Worm (Caenorhabditis elegans) whole organism, L4 larva: ENCODE data around the gene C25A8.5.

Experiments
- D1046.2 ChIP-seq: fragments of 200-800 bp; sonication (Bioruptor generic); IDR thresholded peaks from 2 replicates; pipeline ENCODE4 v1.3.6; 2022; ENCODE audit warnings: missing genetic modification characterization, missing compliant biosample characterization
- F26F4.8 ChIP-seq: fragments of 200-800 bp; sonication (Bioruptor generic); conservative IDR thresholded peaks from 2 replicates; pipeline ENCODE4 v1.3.6; 2022; ENCODE audit warnings: missing genetic modification characterization, missing compliant biosample characterization
- F49E8.2 ChIP-seq: sonication (generic microtip); optimal IDR thresholded peaks from 2 replicates; lab custom pipeline; 2016; ENCODE audit warnings: missing compliant biosample characterization, mild to moderate bottlenecking, missing genetic modification characterization, borderline replicate concordance
- T20F7.1 ChIP-seq: fragments of 200-800 bp; sonication (Bioruptor generic); optimal IDR thresholded peaks from 2 replicates; lab custom pipeline; 2018; ENCODE audit warnings: mild to moderate bottlenecking, missing genetic modification characterization, missing compliant biosample characterization
- Y48G9A.11 ChIP-seq: fragments of 200-800 bp; sonication (Bioruptor generic); IDR thresholded peaks from 2 replicates; pipeline ENCODE4 v1.3.6; 2022; ENCODE audit warnings: missing genetic modification reagents, missing genetic modification characterization, missing compliant biosample characterization
- ZK337.2 ChIP-seq: fragments of 200-800 bp; sonication (Bioruptor generic); IDR thresholded peaks from 2 replicates; pipeline ENCODE4 v1.3.6; 2022; ENCODE audit warnings: missing genetic modification reagents, missing genetic modification characterization, missing compliant biosample characterization
- arid-1 ChIP-seq: fragments of 200-800 bp; sonication (Bioruptor generic); conservative IDR thresholded peaks from 2 replicates; pipeline ENCODE4 v1.3.6; 2022; ENCODE audit warnings: missing genetic modification reagents, missing genetic modification characterization, missing compliant biosample characterization
- attf-4 ChIP-seq: sonication (generic microtip); optimal IDR thresholded peaks from 3 replicates; lab custom pipeline; 2017; ENCODE audit warnings: missing biosample characterization, missing genetic modification characterization
- ceh-44 ChIP-seq: fragments of 200-800 bp; sonication (Bioruptor generic); IDR thresholded peaks from 2 replicates; pipeline ENCODE4 v1.3.6; 2022; ENCODE audit warnings: missing genetic modification reagents, missing genetic modification characterization, missing compliant biosample characterization
- ceh-82 ChIP-seq: sonication (generic microtip); optimal IDR thresholded peaks from 2 replicates; lab custom pipeline; 2017; ENCODE audit warnings: missing biosample characterization, missing genetic modification characterization
- ces-1 ChIP-seq: fragments of 150-350 bp; sonication (generic microtip); optimal IDR thresholded peaks from 4 replicates; lab custom pipeline; 2014; ENCODE audit warnings: missing biosample characterization, missing genetic modification reagents, missing genetic modification characterization
- ctbp-1 ChIP-seq: fragments of 200-800 bp; sonication (Bioruptor generic); IDR thresholded peaks from 2 replicates; pipeline ENCODE4 v1.3.6; 2022; ENCODE audit warnings: missing genetic modification reagents, missing genetic modification characterization, missing compliant biosample characterization
- daf-12 ChIP-seq: fragments of 150-350 bp; optimal IDR thresholded peaks from 2 replicates; lab custom pipeline; 2014; ENCODE audit warnings: missing biosample characterization, missing genetic modification reagents, missing genetic modification characterization
- duxl-1 ChIP-seq: sonication (generic microtip); optimal IDR thresholded peaks from 2 replicates; lab custom pipeline; 2016; ENCODE audit warnings: mild to moderate bottlenecking, missing genetic modification characterization, moderate library complexity, missing compliant biosample characterization; ENCODE audit not compliant: poor library complexity
- hmg-1.1 ChIP-seq: fragments of 200-800 bp; sonication (Bioruptor generic); IDR thresholded peaks from 2 replicates; pipeline ENCODE4 v1.3.6; 2022; ENCODE audit warnings: missing genetic modification reagents, missing genetic modification characterization, missing compliant biosample characterization
- lir-3 ChIP-seq: sonication (generic microtip); optimal IDR thresholded peaks from 2 replicates; lab custom pipeline; 2016; ENCODE audit warnings: mild to moderate bottlenecking, missing genetic modification characterization, missing compliant biosample characterization
- lsy-2 ChIP-seq, 2 experiments: fragments of 150-350 bp in 1 of 2; sonication (generic microtip) in 1 of 2; optimal IDR thresholded peaks; 2 replicates each; lab custom pipeline; 2014 to 2017; ENCODE audit warnings: missing biosample characterization in 2 of 2, missing genetic modification characterization in 2 of 2
- madf-9 ChIP-seq: fragments of 200-800 bp; sonication (Bioruptor generic); conservative IDR thresholded peaks from 2 replicates; pipeline ENCODE4 v1.3.6; 2022; ENCODE audit warnings: missing genetic modification reagents, missing genetic modification characterization, missing compliant biosample characterization
- mdl-1 ChIP-seq, 2 experiments: fragments of 150-350 bp in 1 of 2; sonication (generic microtip) in 1 of 2; optimal IDR thresholded peaks; 2 replicates each; lab custom pipeline; 2014 to 2017; ENCODE audit warnings: missing biosample characterization in 2 of 2, missing genetic modification characterization in 2 of 2
- mep-1 ChIP-seq: fragments of 150-350 bp; sonication (generic microtip); optimal IDR thresholded peaks from 3 replicates; lab custom pipeline; 2014; ENCODE audit warnings: missing biosample characterization, missing genetic modification characterization
- mxl-3 ChIP-seq: fragments of 200-800 bp; sonication (Bioruptor generic); optimal IDR thresholded peaks from 2 replicates; lab custom pipeline; 2018; ENCODE audit warnings: mild to moderate bottlenecking, missing genetic modification characterization, missing compliant biosample characterization
- nhr-41 ChIP-seq: fragments of 200-800 bp; sonication (Bioruptor generic); IDR thresholded peaks from 2 replicates; pipeline ENCODE4 v1.3.6; 2022; ENCODE audit warnings: missing genetic modification reagents, missing genetic modification characterization, missing compliant biosample characterization
- nhr-6 ChIP-seq: fragments of 150-350 bp; optimal IDR thresholded peaks from 2 replicates; lab custom pipeline; 2014; ENCODE audit warnings: missing biosample characterization, missing genetic modification characterization
- nhr-76 ChIP-seq: fragments of 150-350 bp; optimal IDR thresholded peaks from 2 replicates; lab custom pipeline; 2014; ENCODE audit warnings: missing biosample characterization, missing genetic modification characterization
- nhr-77 ChIP-seq: fragments of 150-350 bp; optimal IDR thresholded peaks from 2 replicates; lab custom pipeline; 2014; ENCODE audit warnings: missing biosample characterization, missing genetic modification characterization
- pha-4 ChIP-seq, 2 experiments: fragments of 150-350 bp in 1 of 2; fragments of 200-800 bp in 1 of 2; sonication (Bioruptor generic) in 1 of 2; IDR thresholded peaks in 1 of 2; optimal IDR thresholded peaks in 1 of 2; 2 replicates each; pipeline versions ENCODE4 v1.3.6 to Lab custom; 2014 to 2022; ENCODE audit warnings: missing genetic modification characterization in 2 of 2, missing genetic modification reagents in 2 of 2, missing biosample characterization in 1 of 2, missing compliant biosample characterization in 1 of 2
- sdz-12 ChIP-seq: fragments of 200-800 bp; sonication (Bioruptor generic); optimal IDR thresholded peaks from 2 replicates; lab custom pipeline; 2018; ENCODE audit warnings: mild to moderate bottlenecking, missing genetic modification characterization, missing compliant biosample characterization
- set-16 ChIP-seq: fragments of 200-800 bp; sonication (Bioruptor generic); IDR thresholded peaks from 2 replicates; pipeline ENCODE4 v1.3.6; 2022; ENCODE audit warnings: missing genetic modification reagents, missing genetic modification characterization, missing compliant biosample characterization
- snpc-1.2 ChIP-seq: fragments of 200-800 bp; sonication (Bioruptor generic); IDR thresholded peaks from 2 replicates; pipeline ENCODE4 v1.3.6; 2022; ENCODE audit warnings: missing genetic modification reagents, missing genetic modification characterization, missing compliant biosample characterization
- spr-3 ChIP-seq: fragments of 200-800 bp; sonication (Bioruptor generic); optimal IDR thresholded peaks from 2 replicates; lab custom pipeline; 2018; ENCODE audit warnings: mild to moderate bottlenecking, missing genetic modification characterization, missing compliant biosample characterization
- unc-130 ChIP-seq: sonication (generic microtip); optimal IDR thresholded peaks from 2 replicates; lab custom pipeline; 2016; ENCODE audit warnings: missing genetic modification reagents, missing genetic modification characterization, missing compliant biosample characterization
- unc-62 ChIP-seq, 3 experiments: fragments of 150-350 bp in 1 of 3; sonication (generic microtip); optimal IDR thresholded peaks in 2 of 3; peaks in 1 of 3; 1 replicate in 1 of 3; 2 replicates in 2 of 3; lab custom pipeline; 2014 to 2017; ENCODE audit warnings: missing biosample characterization in 3 of 3, missing genetic modification characterization in 3 of 3, missing genetic modification reagents in 3 of 3, missing genotype in 1 of 3
- vab-7 ChIP-seq: fragments of 200-800 bp; sonication (Bioruptor generic); IDR thresholded peaks from 2 replicates; pipeline ENCODE4 v1.3.6; 2022; ENCODE audit warnings: missing genetic modification reagents, missing genetic modification characterization, missing compliant biosample characterization
- zfp-2 ChIP-seq: sonication (generic microtip); optimal IDR thresholded peaks from 2 replicates; lab custom pipeline; 2016; ENCODE audit warnings: mild to moderate bottlenecking, missing genetic modification characterization, missing compliant biosample characterization
- zip-11 ChIP-seq: fragments of 200-800 bp; sonication (Bioruptor generic); IDR thresholded peaks from 2 replicates; pipeline ENCODE4 v1.3.6; 2022; ENCODE audit warnings: missing genetic modification characterization, missing compliant biosample characterization
- ztf-7 ChIP-seq: fragments of 150-350 bp; optimal IDR thresholded peaks from 2 replicates; lab custom pipeline; 2014; ENCODE audit warnings: missing biosample characterization, missing genetic modification characterization

Gene C25A8.5

DNA sequence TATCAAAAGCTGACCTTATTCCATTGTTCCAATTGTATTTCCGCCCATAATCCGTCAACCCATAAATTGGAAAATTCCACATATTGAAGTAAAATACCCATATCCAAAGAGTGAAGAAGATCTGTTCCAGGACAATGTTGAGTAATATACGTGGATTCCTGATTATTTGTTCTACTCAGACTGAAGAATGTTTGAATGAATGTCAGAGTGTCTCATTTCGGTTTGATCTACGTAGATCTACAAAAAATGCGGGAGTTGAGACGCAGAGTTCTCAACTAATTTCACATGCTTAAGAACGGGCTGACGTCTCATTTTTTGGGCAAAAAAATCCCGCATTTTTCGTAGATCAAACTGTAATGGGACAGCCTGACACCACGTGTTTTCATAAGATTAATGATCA lies 26.9 kb upstream of the C25A8.5 start, which contains the start of gene nhr-249:
Gene nhr-249, minus strand, starts transcription at position 101 of the 400 bp plus-strand sequence.
- TF ChIP-seq pha-4 (GFP tag; IDR thresholded peaks at IDR 0.05; lab: Robert Waterston, UW): no peak
- no peak for TF ChIP-seq pha-4 (tag; optimal IDR thresholded peaks at IDR 0.05; lab: Kevin White, UChicago)
- no peak for TF ChIP-seq nhr-6 (tag; lab: Kevin White, UChicago)
- no peak for TF ChIP-seq T20F7.1 (GFP tag; lab: Kevin White, UChicago)
- no peak for TF ChIP-seq attf-4
- no peak for TF ChIP-seq ZK337.2 (GFP tag; lab: Robert Waterston, UW)
- TF ChIP-seq hmg-1.1 (GFP tag; lab: Robert Waterston, UW): no peak
- no peak for TF ChIP-seq ces-1 (GFP tag; lab: Kevin White, UChicago)
- TF ChIP-seq unc-130: no peak
- TF ChIP-seq madf-9 (GFP tag; lab: Robert Waterston, UW): no peak

DNA sequence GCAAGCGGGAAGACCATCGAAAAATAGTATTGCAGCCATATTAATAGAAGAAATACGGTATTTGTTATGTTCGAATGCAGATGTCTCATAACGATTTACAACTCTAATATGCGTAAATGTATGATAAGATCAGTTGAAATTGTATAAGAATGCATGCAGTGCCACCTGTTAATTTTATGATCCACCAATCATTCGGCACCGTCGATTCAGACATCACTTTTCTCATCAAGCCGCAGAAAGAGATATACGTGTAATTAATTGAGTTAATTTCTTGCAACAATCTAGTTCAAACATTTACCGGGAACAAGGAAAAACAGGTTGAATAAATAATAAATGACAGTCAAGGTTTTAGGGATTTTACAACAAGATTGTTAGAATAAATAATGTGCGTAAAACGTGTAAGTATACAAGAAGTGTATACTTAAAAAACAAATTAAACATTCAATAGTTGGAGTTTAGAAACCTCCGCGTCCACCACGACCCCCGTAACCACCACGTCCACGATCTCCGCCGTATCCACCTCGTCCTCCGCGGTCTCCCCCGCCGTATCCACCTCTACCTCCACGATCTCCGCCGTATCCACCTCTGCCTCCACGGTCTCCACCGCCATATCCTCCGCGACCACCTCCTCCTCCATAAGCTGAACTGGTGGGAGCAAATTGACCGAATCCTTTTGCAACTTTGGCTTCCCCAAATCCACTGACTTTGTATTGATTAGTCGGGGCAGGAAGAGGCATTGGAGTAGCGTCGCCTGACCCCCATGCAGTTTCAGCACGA lies 25.0 kb upstream of the C25A8.5 start:
- TF ChIP-seq F49E8.2 (tag; lab: Kevin White, UChicago): peak; percentile 50
- TF ChIP-seq ctbp-1 (GFP tag; lab: Robert Waterston, UW): 0 out of 2 replicates have a peak, but pooled peaks have one; percentile 13
- TF ChIP-seq lsy-2 (tag; optimal IDR thresholded peaks at IDR 0.05; lab: Kevin White, UChicago): no peak
- TF ChIP-seq snpc-1.2 (GFP tag; lab: Robert Waterston, UW): peak; percentile 93
- peak; percentile 56; the same call in 1 of the 2 replicates for TF ChIP-seq arid-1 (GFP tag; lab: Robert Waterston, UW)
- no peak for TF ChIP-seq nhr-76
- no peak for TF ChIP-seq mdl-1 (tag; optimal IDR thresholded peaks at IDR 0.05; lab: Kevin White, UChicago)
- peak in 1 of 2 experiments; percentile 7 for TF ChIP-seq unc-62 (GFP tag; optimal IDR thresholded peaks at IDR 0.05 in 1 of 2; lab: Kevin White, UChicago)
- no peak for TF ChIP-seq unc-62 (tag; optimal IDR thresholded peaks at IDR 0.05; lab: Kevin White, UChicago)
- no peak for TF ChIP-seq nhr-77 (tag; lab: Kevin White, UChicago)
- TF ChIP-seq F26F4.8 (GFP tag; lab: Robert Waterston, UW): 0 out of 2 replicates have a peak, but pooled peaks have one; percentile 16
- TF ChIP-seq lir-3: no peak
- peak; percentile 38; the same call in 1 of the 2 replicates for TF ChIP-seq D1046.2 (GFP tag; lab: Robert Waterston, UW)
- no peak for TF ChIP-seq spr-3 (GFP tag; lab: Kevin White, UChicago)
- TF ChIP-seq Y48G9A.11 (GFP tag; lab: Robert Waterston, UW): peak; percentile 55; the same call in 1 of the 2 replicates
- TF ChIP-seq set-16: peak; percentile 91; the same call in 1 of the 2 replicates

DNA sequence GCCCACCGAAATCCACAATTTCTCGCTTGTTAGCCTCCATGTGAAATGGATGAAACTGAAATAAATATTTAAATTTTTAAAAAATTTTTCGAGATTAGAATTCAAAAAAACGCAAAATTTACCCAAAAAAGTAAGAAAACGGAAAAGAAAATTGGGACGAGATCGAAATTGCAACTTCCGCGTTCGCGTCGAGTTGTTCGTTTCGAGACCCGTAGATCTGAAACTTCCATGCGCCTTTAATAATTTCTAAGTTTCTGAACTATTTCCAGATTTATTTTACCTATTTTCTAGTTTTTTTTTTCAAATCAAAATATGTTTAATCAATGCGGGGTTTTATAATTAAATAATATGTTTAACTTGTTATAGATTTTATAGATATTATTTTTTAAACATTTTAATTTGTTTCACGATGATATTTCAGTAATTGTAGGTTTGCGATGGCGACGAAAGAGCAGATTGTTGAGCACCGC lies 22.2 kb upstream of the C25A8.5 start, which contains the start of the genes pgl-1 and him-3:
Gene pgl-1, minus strand, starts transcription at position 230 of the 470 bp plus-strand sequence.
Gene him-3, plus strand, starts transcription at position 420 of the 470 bp plus-strand sequence.
- TF ChIP-seq spr-3 (GFP tag; lab: Kevin White, UChicago) (no peak), nhr-6 (tag; lab: Kevin White, UChicago) (no peak), nhr-41 (GFP tag; lab: Robert Waterston, UW) (no peak), vab-7 (GFP tag; lab: Robert Waterston, UW) (no peak), sdz-12 (no peak), duxl-1 (no peak), D1046.2 (GFP tag; lab: Robert Waterston, UW) (no peak), daf-12 (tag; lab: Kevin White, UChicago) (no peak), ZK337.2 (GFP tag; lab: Robert Waterston, UW) (no peak), T20F7.1 (GFP tag; lab: Kevin White, UChicago) (no peak), zfp-2 (tag; lab: Kevin White, UChicago) (no peak), mep-1 (tag; lab: Kevin White, UChicago) (no peak), mxl-3 (no peak), ceh-44 (GFP tag; lab: Robert Waterston, UW) (no peak), zip-11 (GFP tag; lab: Robert Waterston, UW) (no peak), ztf-7 (tag; lab: Kevin White, UChicago) (no peak), ceh-82 (tag; lab: Kevin White, UChicago) (no peak), ctbp-1 (GFP tag; lab: Robert Waterston, UW) (no peak)
- TF ChIP-seq, all 104 proteins: peak for 0
